Worm (Caenorhabditis elegans): ENCODE results near the gene pah-1.

DNA sequence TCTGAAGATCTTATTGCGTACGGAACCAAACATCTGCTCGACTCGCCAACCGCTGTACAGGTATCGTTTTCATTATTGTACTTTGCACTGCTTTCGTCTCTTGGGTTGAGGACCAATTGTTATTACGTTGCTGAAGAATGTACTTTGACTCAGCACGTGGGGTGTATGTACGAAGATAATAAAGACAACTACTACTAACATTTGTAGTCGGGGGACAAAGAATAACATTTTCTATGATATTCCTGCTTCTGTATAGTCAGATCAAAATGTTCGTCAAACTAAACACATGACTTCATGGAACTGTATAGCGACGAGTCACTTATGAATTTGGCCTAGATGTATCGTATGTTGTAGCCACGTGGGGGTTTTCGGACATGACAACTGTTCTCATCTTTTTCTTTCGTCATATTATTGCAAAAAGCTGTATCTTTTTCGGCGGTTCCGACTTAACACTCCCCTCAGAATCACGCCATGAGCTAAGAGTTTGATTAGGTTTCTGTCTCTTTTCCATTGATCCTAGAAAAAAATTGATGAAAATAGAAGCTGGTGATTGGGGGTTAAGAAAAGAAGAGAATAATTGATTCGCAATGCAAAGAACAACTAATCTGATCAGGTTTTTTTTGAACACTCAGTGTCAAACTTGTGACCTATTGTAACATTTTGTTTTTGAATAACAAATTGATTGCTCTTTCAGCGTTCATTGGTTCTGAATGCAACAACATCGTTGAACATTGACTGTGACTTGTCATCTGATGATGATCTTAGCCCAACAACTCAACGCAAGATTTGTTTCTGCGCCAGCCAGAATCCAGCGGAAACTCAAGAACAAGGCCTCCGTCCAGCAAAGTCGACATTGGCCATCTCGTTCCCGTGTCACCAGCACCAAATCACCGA is 22.0 kb downstream of the pah-1 start:
- TF ChIP-seq odd-2 (tag; optimal IDR thresholded peaks at IDR 0.05) (no peak), ref-2 (tag; optimal IDR thresholded peaks at IDR 0.05) (no peak), unc-86 (tag; optimal IDR thresholded peaks at IDR 0.05) (no peak)
